Fruit fly (Drosophila melanogaster): ENCODE measurements around the gene Tsp29Fa.

DNA sequence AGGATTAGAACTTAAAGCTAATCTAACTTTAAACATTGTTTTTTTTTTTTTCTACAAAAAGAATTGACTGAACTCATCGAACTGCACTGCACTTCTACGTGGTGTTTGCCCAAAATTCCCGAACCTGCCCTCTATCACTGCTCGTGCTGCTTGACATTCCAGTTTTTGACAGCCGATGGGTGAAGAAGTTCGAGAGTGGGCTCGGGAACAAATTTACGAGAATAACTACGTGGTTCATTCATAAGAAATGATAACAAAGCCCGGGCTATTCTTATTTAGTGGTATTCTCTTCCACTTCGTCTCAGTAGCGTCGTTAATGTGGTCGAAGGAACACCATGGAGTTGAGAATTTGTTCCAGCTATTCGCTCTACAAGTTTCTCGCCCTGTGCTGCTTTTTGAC is 33.5 kb downstream of the Tsp29Fa start, which contains the start of gene CG18088:
- no peak for TF ChIP-seq pan (optimal IDR thresholded peaks at IDR 0.05)
- no peak for TF ChIP-seq OdsH (GFP tag; optimal IDR thresholded peaks at IDR 0.05)
- no peak for TF ChIP-seq Jra (GFP tag; optimal IDR thresholded peaks at IDR 0.05)
- TF ChIP-seq usp (GFP tag; optimal IDR thresholded peaks at IDR 0.05), result no peak
- TF ChIP-seq Myc (optimal IDR thresholded peaks at IDR 0.05), result no peak
- TF ChIP-seq Sp1 (GFP tag; optimal IDR thresholded peaks at IDR 0.05), result no peak
- TF ChIP-seq Abd-B (GFP tag; optimal IDR thresholded peaks at IDR 0.05), result no peak
- no peak for TF ChIP-seq ey (GFP tag; optimal IDR thresholded peaks at IDR 0.05)
